Fruit fly (Drosophila melanogaster) whole organism, pupa: ENCODE measurements around the gene Mst84B.

Experiments used
- CG10348 ChIP-seq: fragments of 200-800 bp; sonication (Bioruptor generic); IDR thresholded peaks from 2 replicates; pipeline ENCODE4 v1.3.6; 2022; ENCODE audit warnings: missing biosample characterization, missing genetic modification characterization
- CG12605 ChIP-seq: fragments of 200-800 bp; sonication (Bioruptor generic); IDR thresholded peaks from 2 replicates; pipeline ENCODE4 v1.3.6; 2022; ENCODE audit warnings: missing biosample characterization, missing genetic modification characterization
- CG13204 ChIP-seq: fragments of 200-800 bp; sonication (Bioruptor generic); optimal IDR thresholded peaks from 2 replicates; lab custom pipeline; 2018; ENCODE audit warnings: missing biosample characterization, mild to moderate bottlenecking, missing genetic modification characterization, moderate library complexity
- CG14655 ChIP-seq: fragments of 200-800 bp; sonication (Bioruptor generic); optimal IDR thresholded peaks from 3 replicates; lab custom pipeline; 2017; ENCODE audit warnings: mild to moderate bottlenecking, missing biosample characterization, missing genetic modification reagents, missing genetic modification characterization
- CG15710 ChIP-seq: fragments of 200-800 bp; sonication (Bioruptor generic); optimal IDR thresholded peaks from 2 replicates; lab custom pipeline; 2018; ENCODE audit warnings: missing biosample characterization, mild to moderate bottlenecking, missing genetic modification characterization, moderate library complexity
- CG17806 ChIP-seq: fragments of 200-800 bp; sonication (Bioruptor generic); optimal IDR thresholded peaks from 2 replicates; lab custom pipeline; 2018; ENCODE audit warnings: missing biosample characterization, mild to moderate bottlenecking, missing genetic modification characterization, moderate library complexity
- CG32121 ChIP-seq: fragments of 200-800 bp; sonication (Bioruptor generic); IDR thresholded peaks from 2 replicates; pipeline ENCODE4 v1.3.6; 2022; ENCODE audit warnings: missing biosample characterization, missing genetic modification characterization
- CG34367 ChIP-seq: fragments of 200-800 bp; sonication (Bioruptor generic); optimal IDR thresholded peaks from 2 replicates; lab custom pipeline; 2018; ENCODE audit warnings: missing biosample characterization, mild to moderate bottlenecking, missing genetic modification characterization
- CG4496 ChIP-seq: fragments of 200-800 bp; sonication (Bioruptor generic); IDR thresholded peaks from 3 replicates; pipeline ENCODE4 v1.3.6; 2022; ENCODE audit warnings: missing biosample characterization, missing genetic modification characterization
- CG8159 ChIP-seq: fragments of 200-800 bp; sonication (Bioruptor generic); optimal IDR thresholded peaks from 3 replicates; lab custom pipeline; 2018; ENCODE audit warnings: missing biosample characterization, mild to moderate bottlenecking, missing genetic modification characterization, moderate library complexity
- CG8301 ChIP-seq: fragments of 200-800 bp; sonication (Bioruptor generic); optimal IDR thresholded peaks from 2 replicates; lab custom pipeline; 2018; ENCODE audit warnings: missing biosample characterization, mild to moderate bottlenecking, missing genetic modification characterization
- CG9948 ChIP-seq: fragments of 200-800 bp; sonication (Bioruptor generic); optimal IDR thresholded peaks from 2 replicates; lab custom pipeline; 2018; ENCODE audit warnings: missing biosample characterization, mild to moderate bottlenecking, missing genetic modification characterization, moderate library complexity
- D1 ChIP-seq: fragments of 200-800 bp; sonication (Bioruptor generic); optimal IDR thresholded peaks from 2 replicates; lab custom pipeline; 2018; ENCODE audit warnings: missing biosample characterization, mild to moderate bottlenecking, missing genetic modification characterization, moderate library complexity
- EcR ChIP-seq: fragments of 200-800 bp; sonication (Bioruptor generic); optimal IDR thresholded peaks from 3 replicates; lab custom pipeline; 2019; ENCODE audit warnings: missing biosample characterization, missing genetic modification characterization, mild to moderate bottlenecking, moderate library complexity, missing genetic modification reagents
- Ets98B ChIP-seq: fragments of 200-800 bp; sonication (Bioruptor generic); IDR thresholded peaks from 2 replicates; pipeline ENCODE4 v1.3.6; 2022; ENCODE audit warnings: missing biosample characterization, missing genetic modification characterization
- Pif1A ChIP-seq: fragments of 200-800 bp; sonication (Bioruptor generic); optimal IDR thresholded peaks from 3 replicates; lab custom pipeline; 2016; ENCODE audit warnings: missing biosample characterization, missing genetic modification characterization
- Pif1B ChIP-seq: fragments of 200-800 bp; sonication (Bioruptor generic); optimal IDR thresholded peaks from 3 replicates; lab custom pipeline; 2016; ENCODE audit warnings: missing biosample characterization, missing genetic modification characterization
- Snoo ChIP-seq: fragments of 200-800 bp; sonication (Bioruptor generic); optimal IDR thresholded peaks from 3 replicates; lab custom pipeline; 2017; ENCODE audit warnings: missing biosample characterization, mild to moderate bottlenecking, missing genetic modification characterization, inconsistent platforms
- fd96Ca ChIP-seq: fragments of 200-800 bp; sonication (Bioruptor generic); IDR thresholded peaks from 3 replicates; pipeline ENCODE4 v1.3.6; 2022; ENCODE audit warnings: missing biosample characterization, missing genetic modification characterization
- gl ChIP-seq: fragments of 200-800 bp; sonication (Bioruptor generic); optimal IDR thresholded peaks from 2 replicates; lab custom pipeline; 2018; ENCODE audit warnings: missing biosample characterization, mild to moderate bottlenecking, missing genetic modification characterization
- rn ChIP-seq: fragments of 200-800 bp; sonication (Bioruptor generic); IDR thresholded peaks from 2 replicates; pipeline ENCODE4 v1.3.6; 2022; ENCODE audit warnings: missing biosample characterization, missing genetic modification characterization

Mst84B gene

dm6 chr3R:7061875-7062274 is at the start of gene Mst84B:
TSS of gene Mst84B (plus strand) at chr3R:7062175.
- no peak for TF ChIP-seq CG15710 (tag; lab: Kevin White, UChicago)
- TF ChIP-seq CG12605, result no peak
- TF ChIP-seq EcR (GFP tag; lab: Kevin White, UChicago), result no peak
- TF ChIP-seq CG17806 (tag; lab: Kevin White, UChicago), result no peak
- no peak for TF ChIP-seq CG9948
- TF ChIP-seq CG34367 (tag; lab: Kevin White, UChicago), result no peak
- TF ChIP-seq CG32121 (GFP tag; lab: Robert Waterston, UW), result no peak
- no peak for TF ChIP-seq Pif1B (GFP tag; lab: Kevin White, UChicago)
- TF ChIP-seq rn (GFP tag; lab: Robert Waterston, UW), result no peak
- no peak for TF ChIP-seq gl (tag; lab: Kevin White, UChicago)
- TF ChIP-seq Ets98B, result no peak
- no peak for TF ChIP-seq CG8159 (tag; lab: Kevin White, UChicago)
- no peak for TF ChIP-seq D1 (tag; lab: Kevin White, UChicago)
- TF ChIP-seq Pif1A (GFP tag; lab: Kevin White, UChicago), result no peak
- TF ChIP-seq, all 21 proteins: peak for 0

DNA sequence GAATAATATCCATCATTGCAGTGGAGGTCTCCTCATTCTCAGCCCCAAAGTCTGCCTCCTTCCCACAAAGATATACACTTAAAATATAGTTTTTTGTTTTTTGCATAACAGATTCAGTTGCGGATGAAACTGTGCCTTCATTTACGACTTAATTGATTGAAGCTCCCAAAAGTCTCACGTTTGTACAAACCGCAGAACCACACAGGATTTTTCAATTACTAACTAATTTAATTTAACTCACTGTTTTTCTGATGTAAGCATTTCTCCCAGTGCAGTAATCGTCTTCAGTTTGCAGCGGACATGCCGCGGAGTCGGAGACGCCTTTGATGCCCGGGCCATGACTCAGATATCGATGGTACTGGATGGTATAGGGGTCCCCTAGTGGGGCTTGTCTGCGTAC is 37.4 kb upstream of the Mst84B start:
- TF ChIP-seq CG4496 (peak; percentile 20; the same call in 1 of the 3 replicates), CG14655 (GFP tag; lab: Kevin White, UChicago) (peak; percentile 89), CG32121 (GFP tag; lab: Robert Waterston, UW) (no peak), CG12605 (no peak), Ets98B (no peak), CG17806 (tag; lab: Kevin White, UChicago) (peak; percentile 59), CG8301 (tag; lab: Kevin White, UChicago) (peak; percentile 34), CG34367 (tag; lab: Kevin White, UChicago) (peak; percentile 87), Pif1A (GFP tag; lab: Kevin White, UChicago) (peak; percentile 78), rn (GFP tag; lab: Robert Waterston, UW) (no peak), CG10348 (GFP tag; lab: Robert Waterston, UW) (no peak), Pif1B (GFP tag; lab: Kevin White, UChicago) (peak; percentile 81), CG15710 (tag; lab: Kevin White, UChicago) (peak; percentile 87), CG13204 (GFP tag; lab: Kevin White, UChicago) (peak; percentile 61), EcR (GFP tag; lab: Kevin White, UChicago) (no peak), CG8159 (tag; lab: Kevin White, UChicago) (peak; percentile 64), fd96Ca (GFP tag; lab: Robert Waterston, UW) (0 out of 3 replicates have a peak, but pooled peaks have one; percentile 50), gl (tag; lab: Kevin White, UChicago) (no peak), Snoo (tag; lab: Kevin White, UChicago) (no peak), CG9948 (peak; percentile 78), D1 (tag; lab: Kevin White, UChicago) (peak; percentile 23)

DNA sequence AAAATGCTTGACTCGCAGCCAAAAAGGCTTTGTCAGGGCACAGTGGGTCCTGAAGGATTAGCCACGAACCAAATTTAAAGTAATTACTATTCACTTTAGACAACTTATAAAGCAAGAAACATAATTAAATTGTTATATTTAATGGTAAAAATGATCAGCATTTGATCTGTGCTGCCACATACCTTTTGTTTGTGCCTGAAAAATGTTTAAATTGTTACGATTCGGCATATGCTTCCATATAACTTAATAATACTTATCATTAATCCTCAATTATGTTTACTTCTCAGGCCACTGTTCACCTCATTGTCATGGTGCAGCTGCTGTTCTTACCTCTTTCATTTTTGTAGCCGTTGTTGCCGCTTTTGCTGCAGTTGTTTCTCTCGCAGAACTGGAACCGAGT is 36.7 kb upstream of the Mst84B start:
- TF ChIP-seq CG12605 (no peak), CG34367 (tag; lab: Kevin White, UChicago) (peak; percentile 54), CG9948 (peak; percentile 71), CG8159 (tag; lab: Kevin White, UChicago) (peak; percentile 77), Pif1A (GFP tag; lab: Kevin White, UChicago) (peak; percentile 38), CG14655 (GFP tag; lab: Kevin White, UChicago) (peak; percentile 78), CG32121 (GFP tag; lab: Robert Waterston, UW) (no peak), gl (tag; lab: Kevin White, UChicago) (peak; percentile 21), Pif1B (GFP tag; lab: Kevin White, UChicago) (peak; percentile 42), CG8301 (tag; lab: Kevin White, UChicago) (peak; percentile 55), CG15710 (tag; lab: Kevin White, UChicago) (peak; percentile 70), CG17806 (tag; lab: Kevin White, UChicago) (peak; percentile 58), Snoo (tag; lab: Kevin White, UChicago) (no peak), rn (GFP tag; lab: Robert Waterston, UW) (no peak)
- TF ChIP-seq, all 21 proteins: peak for 10

DNA sequence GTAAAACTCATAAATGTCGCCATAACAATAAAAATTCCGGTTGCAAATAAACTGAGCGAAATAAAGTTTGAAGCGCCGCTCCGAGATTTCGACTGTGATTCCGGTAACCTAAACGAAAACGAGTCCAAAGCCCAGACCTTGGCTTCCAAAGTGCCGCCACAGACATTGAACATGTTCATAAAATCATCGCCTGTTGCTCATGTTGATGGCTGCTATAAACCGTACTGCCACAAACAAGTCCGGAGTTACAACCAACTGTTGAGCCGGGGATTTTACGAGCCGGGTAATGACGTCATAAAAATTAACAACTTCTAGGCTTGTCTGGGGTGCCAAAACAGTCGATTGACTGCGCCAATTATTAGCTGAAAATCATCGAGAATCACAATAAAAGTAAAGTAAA is 33.4 kb upstream of the Mst84B start:
- TF ChIP-seq gl (tag; lab: Kevin White, UChicago) (no peak), CG8159 (tag; lab: Kevin White, UChicago) (no peak), CG9948 (no peak), Ets98B (no peak), CG14655 (GFP tag; lab: Kevin White, UChicago) (no peak)
- TF ChIP-seq, all 21 proteins: peak for 0

- TF ChIP-seq D1 (tag; lab: Kevin White, UChicago) (no peak), Pif1A (GFP tag; lab: Kevin White, UChicago) (no peak), CG4496 (no peak), EcR (GFP tag; lab: Kevin White, UChicago) (no peak), CG13204 (GFP tag; lab: Kevin White, UChicago) (no peak), CG15710 (tag; lab: Kevin White, UChicago) (no peak), Ets98B (no peak), Snoo (tag; lab: Kevin White, UChicago) (no peak), CG8301 (tag; lab: Kevin White, UChicago) (no peak), CG32121 (GFP tag; lab: Robert Waterston, UW) (no peak), CG14655 (GFP tag; lab: Kevin White, UChicago) (no peak), fd96Ca (GFP tag; lab: Robert Waterston, UW) (no peak), CG34367 (tag; lab: Kevin White, UChicago) (no peak), CG10348 (GFP tag; lab: Robert Waterston, UW) (no peak), rn (GFP tag; lab: Robert Waterston, UW) (no peak), CG8159 (tag; lab: Kevin White, UChicago) (no peak), CG9948 (no peak), CG17806 (tag; lab: Kevin White, UChicago) (no peak), gl (tag; lab: Kevin White, UChicago) (no peak), Pif1B (GFP tag; lab: Kevin White, UChicago) (no peak)
Measured at dm6 chr3R:7029434-7029833, 32.5 kb upstream of the Mst84B start.
